In the genomic region with DNA sequence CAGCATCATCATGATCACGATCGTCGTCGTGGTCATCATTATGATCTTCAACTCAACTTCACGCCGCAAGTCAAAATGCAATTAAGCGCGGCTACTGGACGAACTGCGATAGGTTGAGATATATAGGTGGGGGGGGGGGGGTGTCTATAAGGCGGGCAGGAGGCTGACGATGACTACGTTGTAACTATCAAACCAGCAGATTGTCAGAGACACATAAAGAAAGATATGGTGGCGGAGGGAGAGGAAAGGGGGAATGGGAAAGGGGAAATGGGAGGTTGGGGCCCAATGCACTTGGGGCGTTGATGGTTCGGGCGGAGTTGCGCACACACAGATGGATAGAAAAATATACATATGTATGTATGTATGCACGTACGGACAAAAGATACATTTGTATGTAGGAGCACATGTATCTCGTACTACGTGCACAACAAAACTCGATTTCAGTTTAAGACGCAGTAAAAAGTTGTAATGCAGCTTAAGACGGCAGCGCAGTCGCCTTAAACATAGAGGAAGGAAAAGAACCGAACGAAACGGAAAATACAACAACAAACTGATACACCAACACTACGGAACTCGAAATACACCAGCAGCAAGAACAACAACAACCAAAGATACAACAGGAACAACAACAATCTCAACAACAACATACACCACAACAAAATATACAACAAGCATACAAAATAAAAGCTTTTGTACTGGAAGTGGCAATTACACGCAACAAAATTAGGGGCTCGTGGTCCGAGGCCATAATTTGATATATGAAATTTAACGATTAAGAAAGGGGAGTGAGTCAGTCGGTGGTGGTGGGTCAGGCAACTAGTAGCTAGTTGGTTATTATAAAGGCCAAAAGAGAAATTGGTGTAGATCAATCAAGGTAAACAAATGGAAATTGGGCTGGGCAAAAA, we compare ENCODE assay signal across 3 fruit fly cellular contexts.
TF ChIP-seq lines count a peak whose summit lies in the region.

No protein-coding gene starts in this region.

TF ChIP-seq in whole organism, embryonic, 481 proteins besides CTCF, POLR2A, EP300 and RAD21 (continued from another document and continues in another):
- TF ChIP-seq CG8359 (GFP tag; optimal IDR thresholded peaks at IDR 0.05; lab: Kevin White, UChicago; ENCODE audit: borderline replicate concordance) (no peak), CG10979 (tag; optimal IDR thresholded peaks at IDR 0.05; lab: Kevin White, UChicago) (no peak), Ets65A (GFP tag; lab: Kevin White, UChicago) (peak; percentile 91), CG3847 (GFP tag; IDR thresholded peaks at IDR 0.05; lab: Robert Waterston, UW) (no peak), NK7.1 (GFP tag; optimal IDR thresholded peaks at IDR 0.05; lab: Kevin White, UChicago) (no peak), CG7357 (GFP tag; IDR thresholded peaks at IDR 0.05; lab: Robert Waterston, UW) (no peak), MBD-R2 (GFP tag; IDR thresholded peaks at IDR 0.05; lab: Robert Waterston, UW) (no peak), HLH4C (GFP tag; IDR thresholded peaks at IDR 0.05; lab: Robert Waterston, UW; ENCODE audit: partially characterized antibody) (no peak), eve (GFP tag; optimal IDR thresholded peaks at IDR 0.05; lab: Kevin White, UChicago) (peak in 1 of 2 experiments; percentile 41), bsh (GFP tag; optimal IDR thresholded peaks at IDR 0.05; lab: Kevin White, UChicago) (peak in 1 of 2 experiments; percentile 33), CG13624 (GFP tag; optimal IDR thresholded peaks at IDR 0.05; lab: Kevin White, UChicago) (no peak), E2f1 (GFP tag; IDR thresholded peaks at IDR 0.05; lab: Robert Waterston, UW) (no peak), Xrp1 (GFP tag; IDR thresholded peaks at IDR 0.05; lab: Robert Waterston, UW) (no peak), grau (tag; optimal IDR thresholded peaks at IDR 0.05; lab: Kevin White, UChicago) (peak; percentile 14), Nf-YA (GFP tag; IDR thresholded peaks at IDR 0.05; lab: Robert Waterston, UW) (no peak), CG1602 (GFP tag; optimal IDR thresholded peaks at IDR 0.05; lab: Kevin White, UChicago) (no peak), CG2889 (GFP tag; IDR thresholded peaks at IDR 0.05; lab: Robert Waterston, UW) (no peak), vvl (GFP tag; IDR thresholded peaks at IDR 0.05; lab: Robert Waterston, UW) (0 out of 2 replicates have a peak, but pooled peaks have one; percentile 8), stwl (tag; optimal IDR thresholded peaks at IDR 0.05; lab: Kevin White, UChicago) (no peak), row (GFP tag; IDR thresholded peaks at IDR 0.05; lab: Robert Waterston, UW) (peak; percentile 22; the same call in 2 of the 3 replicates), CG7556 (GFP tag; optimal IDR thresholded peaks at IDR 0.05; lab: Kevin White, UChicago) (no peak), pzg (GFP tag; optimal IDR thresholded peaks at IDR 0.05; lab: Kevin White, UChicago) (no peak), CG18599 (GFP tag; optimal IDR thresholded peaks at IDR 0.05; lab: Kevin White, UChicago) (no peak), CG12071 (GFP tag; optimal IDR thresholded peaks at IDR 0.05; lab: Kevin White, UChicago) (no peak), D19A (tag; optimal IDR thresholded peaks at IDR 0.05; lab: Kevin White, UChicago) (peak; percentile 7), CG3838 (GFP tag; optimal IDR thresholded peaks at IDR 0.05; lab: Kevin White, UChicago) (peak; percentile 59), zf30C (GFP tag; optimal IDR thresholded peaks at IDR 0.05; lab: Kevin White, UChicago) (peak; percentile 56), dysf (GFP tag; IDR thresholded peaks at IDR 0.05; lab: Robert Waterston, UW) (no peak), crol (GFP tag; IDR thresholded peaks at IDR 0.05; lab: Robert Waterston, UW) (peak; percentile 93), gsb (GFP tag; IDR thresholded peaks at IDR 0.05; lab: Robert Waterston, UW) (no peak), phol (tag; optimal IDR thresholded peaks at IDR 0.05; lab: Kevin White, UChicago) (no peak), oc (tag; optimal IDR thresholded peaks at IDR 0.05; lab: Kevin White, UChicago) (peak; percentile 12), Awh (GFP tag; IDR thresholded peaks at IDR 0.05; lab: Robert Waterston, UW) (peak; percentile 12; the same call in 1 of the 2 replicates), CG14860 (GFP tag; IDR thresholded peaks at IDR 0.05; lab: Robert Waterston, UW; ENCODE audit: partially characterized antibody) (peak; percentile 34; the same call in 1 of the 3 replicates), insv (GFP tag; optimal IDR thresholded peaks at IDR 0.05; lab: Kevin White, UChicago) (no peak), CG4360 (GFP tag; IDR thresholded peaks at IDR 0.05; lab: Robert Waterston, UW) (peak; percentile 88), Ptx1 (GFP tag; IDR thresholded peaks at IDR 0.05; lab: Robert Waterston, UW) (0 out of 2 replicates have a peak, but pooled peaks have one; percentile 19), CG7839 (tag; optimal IDR thresholded peaks at IDR 0.05; lab: Kevin White, UChicago) (no peak), CG6765 (GFP tag; optimal IDR thresholded peaks at IDR 0.05; lab: Kevin White, UChicago) (no peak), CG16779 (GFP tag; IDR thresholded peaks at IDR 0.05; lab: Robert Waterston, UW) (no peak)

TF ChIP-seq in whole organism, prepupa, 60 proteins besides CTCF, POLR2A, EP300 and RAD21 (continued from another document):
- TF ChIP-seq Blimp-1 (GFP tag; optimal IDR thresholded peaks at IDR 0.05; lab: Kevin White, UChicago): peak; percentile 66
- TF ChIP-seq CG3032 (tag; optimal IDR thresholded peaks at IDR 0.05; lab: Kevin White, UChicago): peak; percentile 42
- TF ChIP-seq Sox14 (GFP tag; optimal IDR thresholded peaks at IDR 0.05; lab: Kevin White, UChicago): peak; percentile 25
- 0 out of 2 replicates have a peak, but pooled peaks have one; percentile 15 for TF ChIP-seq CG11294 (GFP tag; IDR thresholded peaks at IDR 0.05; lab: Robert Waterston, UW)
- TF ChIP-seq CG1621 (tag; optimal IDR thresholded peaks at IDR 0.05; lab: Kevin White, UChicago): no peak
- peak; percentile 30 for TF ChIP-seq topi (GFP tag; optimal IDR thresholded peaks at IDR 0.05; lab: Kevin White, UChicago)
- TF ChIP-seq CG7368 (GFP tag; optimal IDR thresholded peaks at IDR 0.05; lab: Kevin White, UChicago): no peak
- TF ChIP-seq CG10669 (GFP tag; optimal IDR thresholded peaks at IDR 0.05; lab: Kevin White, UChicago): no peak
- no peak for TF ChIP-seq cyc (GFP tag; optimal IDR thresholded peaks at IDR 0.05; lab: Kevin White, UChicago)
- no peak for TF ChIP-seq OdsH (GFP tag; optimal IDR thresholded peaks at IDR 0.05; lab: Kevin White, UChicago)
- no peak for TF ChIP-seq CG6854 (GFP tag; optimal IDR thresholded peaks at IDR 0.05; lab: Kevin White, UChicago)
- no peak for TF ChIP-seq Sox15 (GFP tag; optimal IDR thresholded peaks at IDR 0.05; lab: Kevin White, UChicago)
- TF ChIP-seq CG11762 (GFP tag; optimal IDR thresholded peaks at IDR 0.05; lab: Kevin White, UChicago; ENCODE audit: insufficient read depth): no peak
- no peak for TF ChIP-seq net (GFP tag; optimal IDR thresholded peaks at IDR 0.05; lab: Kevin White, UChicago)
- peak; percentile 2 for TF ChIP-seq Eip75B (GFP tag; optimal IDR thresholded peaks at IDR 0.05; lab: Kevin White, UChicago)
- no peak for TF ChIP-seq spab (GFP tag; optimal IDR thresholded peaks at IDR 0.05; lab: Kevin White, UChicago)
- no peak for TF ChIP-seq fd59A (GFP tag; optimal IDR thresholded peaks at IDR 0.05; lab: Kevin White, UChicago)
- TF ChIP-seq CG31627 (GFP tag; optimal IDR thresholded peaks at IDR 0.05; lab: Kevin White, UChicago): no peak
- TF ChIP-seq esn (GFP tag; optimal IDR thresholded peaks at IDR 0.05; lab: Kevin White, UChicago): peak; percentile 30
- peak; percentile 32 for TF ChIP-seq Hr39 (GFP tag; optimal IDR thresholded peaks at IDR 0.05; lab: Kevin White, UChicago)
- no peak for TF ChIP-seq CG3919 (GFP tag; optimal IDR thresholded peaks at IDR 0.05; lab: Kevin White, UChicago)
- peak; percentile 72 for TF ChIP-seq CG6163 (GFP tag; IDR thresholded peaks at IDR 0.05; lab: Robert Waterston, UW)
- no peak for TF ChIP-seq dac (GFP tag; optimal IDR thresholded peaks at IDR 0.05; lab: Kevin White, UChicago)
- no peak for TF ChIP-seq CG6276 (GFP tag; optimal IDR thresholded peaks at IDR 0.05; lab: Kevin White, UChicago)
- no peak for TF ChIP-seq fkh (GFP tag; optimal IDR thresholded peaks at IDR 0.05; lab: Kevin White, UChicago)
- peak; percentile 60 for TF ChIP-seq Eip78C (GFP tag; lab: Kevin White, UChicago)
- peak; percentile 49; the same call in 1 of the 3 replicates for TF ChIP-seq eg (GFP tag; IDR thresholded peaks at IDR 0.05; lab: Robert Waterston, UW)
- peak; percentile 8 for TF ChIP-seq CG34406 (GFP tag; optimal IDR thresholded peaks at IDR 0.05; lab: Kevin White, UChicago)
- TF ChIP-seq achi (GFP tag; optimal IDR thresholded peaks at IDR 0.05; lab: Kevin White, UChicago): peak; percentile 17
- no peak for TF ChIP-seq fd85E (GFP tag; optimal IDR thresholded peaks at IDR 0.05; lab: Kevin White, UChicago)
- TF ChIP-seq Hr38 (GFP tag; optimal IDR thresholded peaks at IDR 0.05; lab: Kevin White, UChicago): no peak
- TF ChIP-seq lz (GFP tag; optimal IDR thresholded peaks at IDR 0.05; lab: Kevin White, UChicago): peak; percentile 22
- peak; percentile 14; the same call in 1 of the 3 replicates for TF ChIP-seq CG8119 (GFP tag; IDR thresholded peaks at IDR 0.05; lab: Robert Waterston, UW)
- TF ChIP-seq CG6792 (GFP tag; optimal IDR thresholded peaks at IDR 0.05; lab: Kevin White, UChicago): no peak
- no peak for TF ChIP-seq Ets21C (GFP tag; optimal IDR thresholded peaks at IDR 0.05; lab: Kevin White, UChicago)
- no peak for TF ChIP-seq Smox (GFP tag; optimal IDR thresholded peaks at IDR 0.05; lab: Kevin White, UChicago)
- TF ChIP-seq CG8632 (GFP tag; optimal IDR thresholded peaks at IDR 0.05; lab: Kevin White, UChicago): no peak
- TF ChIP-seq pdm3 (GFP tag; optimal IDR thresholded peaks at IDR 0.05; lab: Kevin White, UChicago): no peak
- no peak for TF ChIP-seq CG10631 (GFP tag; optimal IDR thresholded peaks at IDR 0.05; lab: Kevin White, UChicago)
- no peak for TF ChIP-seq svp (GFP tag; lab: Kevin White, UChicago)
- peak; percentile 9 for TF ChIP-seq Met (GFP tag; optimal IDR thresholded peaks at IDR 0.05; lab: Kevin White, UChicago)
TF ChIP-seq in whole organism, prepupa: peak in this region for 21.

TF ChIP-seq in whole organism, pupa, 21 proteins besides CTCF, POLR2A, EP300 and RAD21 (continued from another document):
- peak; percentile 15 for TF ChIP-seq CG9948 (tag; optimal IDR thresholded peaks at IDR 0.05; lab: Kevin White, UChicago)
